Fruit fly (Drosophila melanogaster): ENCODE measurements around the gene Herp.

The Herp gene

DNA sequence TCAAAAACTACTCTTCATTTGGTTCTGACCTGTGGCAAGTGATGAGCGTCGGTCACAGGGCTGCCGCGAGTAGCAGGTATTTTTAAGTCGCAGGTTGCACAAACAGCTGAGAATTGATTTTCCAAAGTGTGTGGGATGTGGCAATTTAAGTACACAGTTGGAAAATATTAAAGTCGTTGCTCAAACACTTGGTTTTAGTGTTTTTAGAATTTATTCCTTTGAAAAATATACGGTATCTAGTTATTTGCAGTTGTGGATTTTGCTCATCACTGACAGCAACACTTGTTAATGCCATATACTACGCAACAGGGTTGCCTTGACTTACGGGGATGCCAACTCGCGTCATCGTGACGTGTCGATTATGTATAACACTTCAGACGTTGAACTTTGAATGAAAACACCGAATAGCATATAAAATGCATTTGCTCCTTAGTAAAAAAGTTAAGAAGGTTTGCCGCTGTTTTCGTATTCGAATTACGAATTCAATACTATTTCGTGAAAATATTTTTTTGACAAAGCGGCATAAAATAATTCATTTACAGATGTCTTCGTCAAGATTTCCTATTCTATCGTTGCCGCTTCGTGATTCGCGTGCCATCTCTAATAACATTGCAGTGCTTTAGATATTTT, at the start of gene Herp, which contains the start of gene r2d2:
Herp (minus strand) TSS at position 255 of the 630 bp plus-strand sequence.
r2d2 (plus strand) TSS at position 344 of the 630 bp plus-strand sequence.
- TF ChIP-seq CG8159 (tag; optimal IDR thresholded peaks at IDR 0.05) (peak; percentile 88), rn (GFP tag; IDR thresholded peaks at IDR 0.05) (no peak; the same call in 1 of the 2 replicates), gl (tag; optimal IDR thresholded peaks at IDR 0.05) (peak; percentile 73), D1 (tag; optimal IDR thresholded peaks at IDR 0.05) (no peak), CG15710 (tag; optimal IDR thresholded peaks at IDR 0.05) (peak; percentile 88), CG10348 (GFP tag; IDR thresholded peaks at IDR 0.05) (peak; percentile 52; the same call in 1 of the 2 replicates), CG8301 (tag; optimal IDR thresholded peaks at IDR 0.05) (peak; percentile 87), Ets98B (GFP tag; IDR thresholded peaks at IDR 0.05) (peak; percentile 81), CG14655 (GFP tag; optimal IDR thresholded peaks at IDR 0.05) (peak; percentile 87), EcR (GFP tag; optimal IDR thresholded peaks at IDR 0.05) (peak; percentile 56), CG12605 (GFP tag; IDR thresholded peaks at IDR 0.05) (peak; percentile 55), CG13204 (GFP tag; optimal IDR thresholded peaks at IDR 0.05) (no peak), Pif1B (GFP tag; optimal IDR thresholded peaks at IDR 0.05) (peak; percentile 84), CG4496 (GFP tag; IDR thresholded peaks at IDR 0.05) (peak; percentile 87), Snoo (tag; optimal IDR thresholded peaks at IDR 0.05) (peak; percentile 84), CG17806 (tag; optimal IDR thresholded peaks at IDR 0.05) (peak; percentile 77), Pif1A (GFP tag; optimal IDR thresholded peaks at IDR 0.05) (peak; percentile 88), CG9948 (tag; optimal IDR thresholded peaks at IDR 0.05) (peak; percentile 82), CG34367 (tag; optimal IDR thresholded peaks at IDR 0.05) (peak; percentile 84), fd96Ca (GFP tag; IDR thresholded peaks at IDR 0.05) (peak; percentile 93), CG32121 (GFP tag; IDR thresholded peaks at IDR 0.05) (peak; percentile 78)

DNA sequence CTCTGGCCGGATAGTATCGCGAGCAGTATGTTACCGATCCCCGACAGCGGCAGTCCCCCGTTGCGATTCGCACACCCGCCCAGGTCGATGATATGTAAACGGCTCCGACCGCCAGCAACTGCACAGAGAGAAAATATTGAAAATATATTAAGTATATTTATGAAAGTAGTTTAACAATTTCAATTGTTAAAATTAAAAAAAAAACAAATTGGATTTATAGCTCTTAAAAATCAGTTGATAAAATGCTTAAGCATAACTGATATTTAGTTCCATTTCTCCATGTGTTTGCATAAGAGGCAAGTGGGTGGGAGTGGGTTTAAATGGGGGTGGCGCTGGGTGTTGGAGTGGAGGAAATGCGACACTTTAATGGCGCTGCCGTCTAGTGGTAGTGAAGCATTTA, 49.6 kb upstream of the Herp start:
- peak; percentile 20 for TF ChIP-seq CG8159 (tag; optimal IDR thresholded peaks at IDR 0.05)
- TF ChIP-seq CG32121 (GFP tag; IDR thresholded peaks at IDR 0.05), result 0 out of 2 replicates have a peak, but pooled peaks have one; percentile 15
- peak; percentile 12 for TF ChIP-seq CG14655 (GFP tag; optimal IDR thresholded peaks at IDR 0.05)
- no peak for TF ChIP-seq EcR (GFP tag; optimal IDR thresholded peaks at IDR 0.05)

DNA sequence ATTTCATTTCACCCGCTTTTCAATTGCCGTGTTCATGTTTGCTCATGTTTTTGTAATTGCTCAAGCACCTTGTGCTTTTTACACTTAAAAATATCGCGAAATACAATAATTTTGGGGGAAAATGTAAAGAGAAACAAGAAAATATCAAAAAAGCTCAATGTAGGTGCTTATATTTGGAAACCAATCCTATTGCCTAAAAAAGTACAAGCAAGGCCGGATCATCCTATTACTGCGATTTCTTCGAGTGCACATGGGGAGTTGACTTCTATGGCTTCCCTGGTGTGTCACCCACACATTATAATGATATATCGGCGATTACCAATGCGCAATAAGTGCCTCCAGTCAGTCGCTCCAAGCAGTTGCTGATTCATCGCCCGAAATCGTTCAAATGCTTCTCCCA, 41.4 kb upstream of the Herp start:
- TF ChIP-seq gl (tag; optimal IDR thresholded peaks at IDR 0.05), result no peak
- no peak for TF ChIP-seq Ets98B (GFP tag; IDR thresholded peaks at IDR 0.05)
- TF ChIP-seq D1 (tag; optimal IDR thresholded peaks at IDR 0.05), result no peak
- TF ChIP-seq CG32121 (GFP tag; IDR thresholded peaks at IDR 0.05), result no peak
- TF ChIP-seq CG9948 (tag; optimal IDR thresholded peaks at IDR 0.05), result no peak
- no peak for TF ChIP-seq EcR (GFP tag; optimal IDR thresholded peaks at IDR 0.05)
- TF ChIP-seq CG15710 (tag; optimal IDR thresholded peaks at IDR 0.05), result no peak
- TF ChIP-seq CG4496 (GFP tag; IDR thresholded peaks at IDR 0.05), result no peak
- no peak for TF ChIP-seq CG8301 (tag; optimal IDR thresholded peaks at IDR 0.05)
- no peak for TF ChIP-seq rn (GFP tag; IDR thresholded peaks at IDR 0.05)
- TF ChIP-seq CG12605 (GFP tag; IDR thresholded peaks at IDR 0.05), result no peak
- no peak for TF ChIP-seq fd96Ca (GFP tag; IDR thresholded peaks at IDR 0.05)
- no peak for TF ChIP-seq CG8159 (tag; optimal IDR thresholded peaks at IDR 0.05)
- TF ChIP-seq Pif1A (GFP tag; optimal IDR thresholded peaks at IDR 0.05), result no peak
- TF ChIP-seq CG13204 (GFP tag; optimal IDR thresholded peaks at IDR 0.05), result no peak
- TF ChIP-seq Snoo (tag; optimal IDR thresholded peaks at IDR 0.05), result no peak

DNA sequence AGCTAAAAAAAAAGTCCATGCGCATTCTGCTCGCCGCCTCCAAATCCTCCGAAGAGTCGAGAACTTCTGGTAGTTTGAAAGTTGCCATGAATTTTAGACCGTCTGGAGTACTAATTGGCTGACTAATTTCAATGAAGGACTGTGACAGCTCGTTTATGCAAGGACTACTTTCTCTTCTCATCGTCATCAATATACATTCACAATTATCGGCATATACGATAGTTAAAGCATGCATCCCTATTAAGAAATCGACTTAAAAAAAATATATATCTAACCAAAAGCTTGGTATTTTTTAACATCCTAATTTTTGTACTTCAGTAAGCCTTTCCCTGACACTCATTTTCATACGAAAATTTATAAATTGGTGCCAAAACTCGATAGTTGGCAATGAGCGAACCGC, 40.3 kb upstream of the Herp start, which contains the start of gene CG14537:
CG14537 (plus strand) TSS at position 301 of the 400 bp plus-strand sequence.
- TF ChIP-seq CG32121 (GFP tag; IDR thresholded peaks at IDR 0.05), result no peak
- TF ChIP-seq Snoo (tag; optimal IDR thresholded peaks at IDR 0.05), result no peak
- TF ChIP-seq CG15710 (tag; optimal IDR thresholded peaks at IDR 0.05), result no peak
- no peak for TF ChIP-seq CG13204 (GFP tag; optimal IDR thresholded peaks at IDR 0.05)
- no peak for TF ChIP-seq CG8159 (tag; optimal IDR thresholded peaks at IDR 0.05)
- no peak for TF ChIP-seq CG9948 (tag; optimal IDR thresholded peaks at IDR 0.05)
- no peak for TF ChIP-seq CG34367 (tag; optimal IDR thresholded peaks at IDR 0.05)
- TF ChIP-seq gl (tag; optimal IDR thresholded peaks at IDR 0.05), result no peak
- no peak for TF ChIP-seq CG12605 (GFP tag; IDR thresholded peaks at IDR 0.05)
- no peak for TF ChIP-seq D1 (tag; optimal IDR thresholded peaks at IDR 0.05)
- no peak for TF ChIP-seq rn (GFP tag; IDR thresholded peaks at IDR 0.05)
- no peak for TF ChIP-seq CG8301 (tag; optimal IDR thresholded peaks at IDR 0.05)
- TF ChIP-seq CG14655 (GFP tag; optimal IDR thresholded peaks at IDR 0.05), result no peak
- no peak for TF ChIP-seq Ets98B (GFP tag; IDR thresholded peaks at IDR 0.05)
- TF ChIP-seq EcR (GFP tag; optimal IDR thresholded peaks at IDR 0.05), result no peak
- TF ChIP-seq CG17806 (tag; optimal IDR thresholded peaks at IDR 0.05), result no peak
- TF ChIP-seq Pif1B (GFP tag; optimal IDR thresholded peaks at IDR 0.05), result no peak
- no peak for TF ChIP-seq CG4496 (GFP tag; IDR thresholded peaks at IDR 0.05)
- TF ChIP-seq CG10348 (GFP tag; IDR thresholded peaks at IDR 0.05), result no peak
- no peak for TF ChIP-seq fd96Ca (GFP tag; IDR thresholded peaks at IDR 0.05)

DNA sequence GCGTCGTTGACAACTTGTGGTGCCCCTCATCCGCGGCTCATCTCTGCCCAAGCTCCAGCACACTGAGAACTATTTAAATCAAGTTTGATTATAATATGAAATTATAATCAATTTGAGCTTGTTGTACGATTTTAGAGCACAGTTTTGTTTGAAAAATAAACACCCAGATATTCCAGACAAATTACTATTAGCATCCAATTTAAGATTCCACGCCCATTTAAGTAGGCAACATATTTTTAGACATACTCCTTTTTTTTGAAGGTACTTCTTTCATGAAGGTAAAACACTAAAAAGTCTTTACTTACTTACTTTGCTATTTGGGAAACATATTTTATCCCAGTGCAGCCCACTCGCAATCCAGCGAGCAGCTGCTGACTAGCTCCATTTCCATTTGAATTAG, 38.2 kb upstream of the Herp start:
- TF ChIP-seq CG4496 (GFP tag; IDR thresholded peaks at IDR 0.05) (no peak), CG13204 (GFP tag; optimal IDR thresholded peaks at IDR 0.05) (no peak), CG17806 (tag; optimal IDR thresholded peaks at IDR 0.05) (no peak), D1 (tag; optimal IDR thresholded peaks at IDR 0.05) (no peak), EcR (GFP tag; optimal IDR thresholded peaks at IDR 0.05) (no peak), CG14655 (GFP tag; optimal IDR thresholded peaks at IDR 0.05) (no peak), CG12605 (GFP tag; IDR thresholded peaks at IDR 0.05) (no peak), CG8301 (tag; optimal IDR thresholded peaks at IDR 0.05) (no peak), CG10348 (GFP tag; IDR thresholded peaks at IDR 0.05) (no peak), rn (GFP tag; IDR thresholded peaks at IDR 0.05) (no peak), Pif1B (GFP tag; optimal IDR thresholded peaks at IDR 0.05) (no peak), Snoo (tag; optimal IDR thresholded peaks at IDR 0.05) (no peak), Pif1A (GFP tag; optimal IDR thresholded peaks at IDR 0.05) (no peak), CG8159 (tag; optimal IDR thresholded peaks at IDR 0.05) (no peak), gl (tag; optimal IDR thresholded peaks at IDR 0.05) (no peak), CG34367 (tag; optimal IDR thresholded peaks at IDR 0.05) (no peak), fd96Ca (GFP tag; IDR thresholded peaks at IDR 0.05) (no peak)
